Worm (Caenorhabditis elegans) whole organism, L4 larva: ENCODE measurements around the gene K10G4.3.

Experiments used
- F10B5.3 ChIP-seq: sonication (generic microtip); optimal IDR thresholded peaks from 2 replicates; lab custom pipeline; 2016; ENCODE audit warnings: mild to moderate bottlenecking, missing genetic modification characterization, missing compliant biosample characterization
- R02D3.7 ChIP-seq: fragments of 150-350 bp; sonication (generic microtip); optimal IDR thresholded peaks from 3 replicates; lab custom pipeline; 2014; ENCODE audit warnings: missing biosample characterization, missing genetic modification characterization
- Y48G9A.11 ChIP-seq: fragments of 200-800 bp; sonication (Bioruptor generic); IDR thresholded peaks from 2 replicates; pipeline ENCODE4 v1.3.6; 2022; ENCODE audit warnings: missing genetic modification reagents, missing genetic modification characterization, missing compliant biosample characterization
- Y75B8A.6 ChIP-seq: fragments of 200-800 bp; sonication (Bioruptor generic); IDR thresholded peaks from 2 replicates; pipeline ENCODE4 v1.3.6; 2022; ENCODE audit warnings: missing genetic modification reagents, missing genetic modification characterization, missing compliant biosample characterization
- ZK337.2 ChIP-seq: fragments of 200-800 bp; sonication (Bioruptor generic); IDR thresholded peaks from 2 replicates; pipeline ENCODE4 v1.3.6; 2022; ENCODE audit warnings: missing genetic modification reagents, missing genetic modification characterization, missing compliant biosample characterization
- aha-1 ChIP-seq: fragments of 150-350 bp; peaks from one replicate; lab custom pipeline; 2014; ENCODE audit warnings: missing biosample characterization, missing genetic modification characterization
- aly-2 ChIP-seq: sonication (generic microtip); optimal IDR thresholded peaks from 2 replicates; lab custom pipeline; 2018; ENCODE audit warnings: missing biosample characterization, missing genetic modification characterization
- ama-1 ChIP-seq: fragments of 150-350 bp; optimal IDR thresholded peaks from 2 replicates; lab custom pipeline; 2014; ENCODE audit warnings: inconsistent platforms, mixed read lengths
- attf-4 ChIP-seq: sonication (generic microtip); optimal IDR thresholded peaks from 3 replicates; lab custom pipeline; 2017; ENCODE audit warnings: missing biosample characterization, missing genetic modification characterization
- ceh-28 ChIP-seq: fragments of 150-350 bp; optimal IDR thresholded peaks from 2 replicates; lab custom pipeline; 2014; ENCODE audit warnings: missing biosample characterization, missing genetic modification reagents, missing genetic modification characterization
- ceh-32 ChIP-seq: sonication (generic microtip); optimal IDR thresholded peaks from 2 replicates; lab custom pipeline; 2016; ENCODE audit warnings: mild to moderate bottlenecking, missing genetic modification characterization, missing compliant biosample characterization; ENCODE audit not compliant: poor library complexity
- ceh-44 ChIP-seq: fragments of 200-800 bp; sonication (Bioruptor generic); IDR thresholded peaks from 2 replicates; pipeline ENCODE4 v1.3.6; 2022; ENCODE audit warnings: missing genetic modification reagents, missing genetic modification characterization, missing compliant biosample characterization
- ceh-62 ChIP-seq: sonication (generic microtip); optimal IDR thresholded peaks from 2 replicates; lab custom pipeline; 2017; ENCODE audit warnings: missing biosample characterization, missing genetic modification characterization
- ces-1 ChIP-seq: fragments of 150-350 bp; sonication (generic microtip); optimal IDR thresholded peaks from 4 replicates; lab custom pipeline; 2014; ENCODE audit warnings: missing biosample characterization, missing genetic modification reagents, missing genetic modification characterization
- daf-12 ChIP-seq: fragments of 150-350 bp; optimal IDR thresholded peaks from 2 replicates; lab custom pipeline; 2014; ENCODE audit warnings: missing biosample characterization, missing genetic modification reagents, missing genetic modification characterization
- daf-16 ChIP-seq, 3 experiments: sonication (generic microtip); optimal IDR thresholded peaks; 2 replicates each; lab custom pipeline; 2016 to 2017; ENCODE audit warnings: missing genetic modification characterization in 3 of 3, missing genetic modification reagents in 3 of 3, mild to moderate bottlenecking in 2 of 3, missing compliant biosample characterization in 2 of 3, missing biosample characterization in 1 of 3, moderate library complexity in 1 of 3
- fos-1 ChIP-seq: fragments of 150-350 bp; optimal IDR thresholded peaks from 2 replicates; lab custom pipeline; 2014; ENCODE audit warnings: missing biosample characterization, missing genetic modification characterization
- hmg-1.1 ChIP-seq: fragments of 200-800 bp; sonication (Bioruptor generic); IDR thresholded peaks from 2 replicates; pipeline ENCODE4 v1.3.6; 2022; ENCODE audit warnings: missing genetic modification reagents, missing genetic modification characterization, missing compliant biosample characterization
- lim-7 ChIP-seq: fragments of 200-800 bp; sonication (Bioruptor generic); IDR thresholded peaks from 2 replicates; pipeline ENCODE4 v1.3.6; 2022; ENCODE audit warnings: missing genetic modification characterization, missing compliant biosample characterization
- lin-1 ChIP-seq: fragments of 200-800 bp; sonication (Bioruptor generic); IDR thresholded peaks from 2 replicates; pipeline ENCODE4 v1.3.6; 2022; ENCODE audit warnings: missing genetic modification reagents, missing genetic modification characterization, missing compliant biosample characterization
- lin-15B ChIP-seq: fragments of 150-350 bp; sonication (generic microtip); optimal IDR thresholded peaks from 3 replicates; lab custom pipeline; 2014; ENCODE audit warnings: missing biosample characterization, missing genetic modification characterization
- lin-39 ChIP-seq: fragments of 150-350 bp; optimal IDR thresholded peaks from 2 replicates; lab custom pipeline; 2014; ENCODE audit warnings: missing biosample characterization, missing genetic modification reagents, missing genetic modification characterization
- madf-5 ChIP-seq, 2 experiments: fragments of 200-800 bp; sonication (Bioruptor generic); IDR thresholded peaks; 2 replicates each; pipeline ENCODE4 v1.3.6; 2022; ENCODE audit warnings: missing compliant biosample characterization in 2 of 2, missing genetic modification characterization in 2 of 2
- mdl-1 ChIP-seq, 2 experiments: fragments of 150-350 bp in 1 of 2; sonication (generic microtip) in 1 of 2; optimal IDR thresholded peaks; 2 replicates each; lab custom pipeline; 2014 to 2017; ENCODE audit warnings: missing biosample characterization in 2 of 2, missing genetic modification characterization in 2 of 2
- mep-1 ChIP-seq: fragments of 150-350 bp; sonication (generic microtip); optimal IDR thresholded peaks from 3 replicates; lab custom pipeline; 2014; ENCODE audit warnings: missing biosample characterization, missing genetic modification characterization
- nhr-11 ChIP-seq: fragments of 150-350 bp; optimal IDR thresholded peaks from 2 replicates; lab custom pipeline; 2014; ENCODE audit warnings: missing biosample characterization, missing genetic modification characterization
- nhr-111 ChIP-seq: fragments of 200-800 bp; sonication (Bioruptor generic); optimal IDR thresholded peaks from 2 replicates; lab custom pipeline; 2018; ENCODE audit warnings: mild to moderate bottlenecking, missing genetic modification characterization, missing compliant biosample characterization
- nhr-25 ChIP-seq: sonication (generic microtip); optimal IDR thresholded peaks from 2 replicates; lab custom pipeline; 2017; ENCODE audit warnings: missing genetic modification characterization, mild to moderate bottlenecking, missing compliant biosample characterization, antibody characterized with exemption, moderate library complexity, borderline replicate concordance; ENCODE audit not compliant: insufficient read depth
- nhr-6 ChIP-seq: fragments of 150-350 bp; optimal IDR thresholded peaks from 2 replicates; lab custom pipeline; 2014; ENCODE audit warnings: missing biosample characterization, missing genetic modification characterization
- nhr-76 ChIP-seq: fragments of 150-350 bp; optimal IDR thresholded peaks from 2 replicates; lab custom pipeline; 2014; ENCODE audit warnings: missing biosample characterization, missing genetic modification characterization
- nhr-77 ChIP-seq: fragments of 150-350 bp; optimal IDR thresholded peaks from 2 replicates; lab custom pipeline; 2014; ENCODE audit warnings: missing biosample characterization, missing genetic modification characterization
- php-3 ChIP-seq: fragments of 200-800 bp; sonication (Bioruptor generic); IDR thresholded peaks from 2 replicates; pipeline ENCODE4 v1.3.6; 2022; ENCODE audit warnings: missing genetic modification reagents, missing genetic modification characterization, missing compliant biosample characterization
- pqm-1 ChIP-seq: sonication (generic microtip); optimal IDR thresholded peaks from 2 replicates; lab custom pipeline; 2017; ENCODE audit warnings: missing biosample characterization, missing genetic modification characterization
- rbr-2 ChIP-seq: sonication (generic microtip); optimal IDR thresholded peaks from 2 replicates; lab custom pipeline; 2016; ENCODE audit warnings: missing genotype, missing genetic modification characterization, missing compliant biosample characterization
- skn-1 ChIP-seq: fragments of 150-350 bp; optimal IDR thresholded peaks from 2 replicates; lab custom pipeline; 2014; ENCODE audit warnings: missing biosample characterization, missing genetic modification characterization
- tag-97 ChIP-seq: fragments of 200-800 bp; sonication (Bioruptor generic); IDR thresholded peaks from 2 replicates; pipeline ENCODE4 v1.3.6; 2022; ENCODE audit warnings: missing genetic modification characterization, missing compliant biosample characterization
- unc-130 ChIP-seq: sonication (generic microtip); optimal IDR thresholded peaks from 2 replicates; lab custom pipeline; 2016; ENCODE audit warnings: missing genetic modification reagents, missing genetic modification characterization, missing compliant biosample characterization
- unc-62 ChIP-seq, 3 experiments: fragments of 150-350 bp in 1 of 3; sonication (generic microtip); optimal IDR thresholded peaks in 2 of 3; peaks in 1 of 3; 1 replicate in 1 of 3; 2 replicates in 2 of 3; lab custom pipeline; 2014 to 2017; ENCODE audit warnings: missing biosample characterization in 3 of 3, missing genetic modification characterization in 3 of 3, missing genetic modification reagents in 3 of 3, missing genotype in 1 of 3
- zag-1 ChIP-seq: fragments of 150-350 bp; optimal IDR thresholded peaks from 2 replicates; lab custom pipeline; 2014; ENCODE audit warnings: missing biosample characterization, missing genetic modification characterization
- ztf-11 ChIP-seq: fragments of 150-350 bp; optimal IDR thresholded peaks from 2 replicates; lab custom pipeline; 2014; ENCODE audit warnings: missing biosample characterization, missing genetic modification characterization

K10G4.3 gene

ce11 chrV:17226119-17226518, 38.6 kb downstream of the K10G4.3 start, which contains the start of gene srh-112:
Gene srh-112, minus strand, starts transcription at chrV:17226219.
- TF ChIP-seq aha-1 (tag; lab: Kevin White, UChicago) (peak; percentile 16), pqm-1 (tag; lab: Kevin White, UChicago) (no peak), ztf-11 (tag; lab: Kevin White, UChicago) (no peak)

- TF ChIP-seq unc-62 (GFP tag; optimal IDR thresholded peaks at IDR 0.05 in 1 of 2; lab: Kevin White, UChicago) (peak in 1 of 2 experiments; percentile 47), unc-62 (tag; optimal IDR thresholded peaks at IDR 0.05; lab: Kevin White, UChicago) (no peak), daf-12 (tag; lab: Kevin White, UChicago) (no peak)
Measured at ce11 chrV:17225389-17225788, 39.4 kb downstream of the K10G4.3 start, which contains the start of gene scl-25. Gene scl-25, plus strand, starts transcription at chrV:17225689.

ce11 chrV:17223305-17223704, 41.5 kb downstream of the K10G4.3 start, which contains the start of gene srh-252:
Gene srh-252, minus strand, starts transcription at chrV:17223405.
- TF ChIP-seq nhr-25 (tag; lab: Kevin White, UChicago) (no peak), unc-130 (GFP tag; lab: Kevin White, UChicago) (no peak), mdl-1 (tag; optimal IDR thresholded peaks at IDR 0.05; lab: Kevin White, UChicago) (no peak), mep-1 (tag; lab: Kevin White, UChicago) (no peak), lin-1 (GFP tag; lab: Robert Waterston, UW) (no peak), hmg-1.1 (GFP tag; lab: Robert Waterston, UW) (no peak), daf-12 (tag; lab: Kevin White, UChicago) (no peak), ama-1 (no peak), fos-1 (tag; lab: Kevin White, UChicago) (no peak), nhr-11 (tag; lab: Kevin White, UChicago) (no peak), nhr-77 (no peak), Y75B8A.6 (GFP tag; lab: Robert Waterston, UW) (no peak), tag-97 (GFP tag; lab: Robert Waterston, UW) (no peak), ZK337.2 (GFP tag; lab: Robert Waterston, UW) (no peak)
- TF ChIP-seq, all 104 proteins: peak for 0

ce11 chrV:17220345-17220744, 44.4 kb downstream of the K10G4.3 start, which contains the start of gene srh-109:
Gene srh-109, minus strand, starts transcription at chrV:17220445.
- TF ChIP-seq skn-1 (tag; lab: Kevin White, UChicago) (no peak), aly-2 (tag; lab: Kevin White, UChicago) (no peak), nhr-6 (tag; lab: Kevin White, UChicago) (no peak), attf-4 (tag; lab: Kevin White, UChicago) (no peak), nhr-76 (tag; lab: Kevin White, UChicago) (no peak), lim-7 (GFP tag; lab: Robert Waterston, UW) (no peak), zag-1 (tag; lab: Kevin White, UChicago) (no peak), ztf-11 (tag; lab: Kevin White, UChicago) (no peak), nhr-77 (no peak), ceh-28 (tag; lab: Kevin White, UChicago) (no peak), F10B5.3 (no peak), Y48G9A.11 (GFP tag; lab: Robert Waterston, UW) (no peak), ZK337.2 (GFP tag; lab: Robert Waterston, UW) (no peak), madf-5 (GFP tag; IDR thresholded peaks at IDR 0.05; lab: Robert Waterston, UW) (no peak), mdl-1 (tag; optimal IDR thresholded peaks at IDR 0.05; lab: Kevin White, UChicago) (no peak), daf-16 (GFP tag; optimal IDR thresholded peaks at IDR 0.05; lab: Kevin White, UChicago) (no peak), daf-16 (tag; optimal IDR thresholded peaks at IDR 0.05; lab: Kevin White, UChicago) (no peak)

- TF ChIP-seq ceh-62 = no peak
- TF ChIP-seq nhr-76 (tag; lab: Kevin White, UChicago) = no peak
- TF ChIP-seq lin-15B (tag; lab: Kevin White, UChicago) = no peak
- TF ChIP-seq ceh-44 (GFP tag; lab: Robert Waterston, UW) = no peak
- no peak for TF ChIP-seq php-3 (GFP tag; lab: Robert Waterston, UW)
- no peak for TF ChIP-seq R02D3.7 (tag; lab: Kevin White, UChicago)
- TF ChIP-seq rbr-2 (tag; lab: Kevin White, UChicago) = no peak
- no peak for TF ChIP-seq ces-1 (GFP tag; lab: Kevin White, UChicago)
- TF ChIP-seq lin-39 = no peak
- TF ChIP-seq attf-4 (tag; lab: Kevin White, UChicago) = no peak
- TF ChIP-seq ceh-28 (tag; lab: Kevin White, UChicago) = no peak
- no peak for TF ChIP-seq madf-5 (GFP tag; IDR thresholded peaks at IDR 0.05; lab: Robert Waterston, UW)
- TF ChIP-seq ceh-32 = no peak
- TF ChIP-seq nhr-111 (GFP tag; lab: Kevin White, UChicago) = no peak
Measured at ce11 chrV:17217690-17218089, 47.1 kb downstream of the K10G4.3 start, which contains the start of gene srbc-62. Gene srbc-62, plus strand, starts transcription at chrV:17217990.
